Fruit fly (Drosophila melanogaster) whole organism, embryonic: Measurements from ENCODE around the gene Ctl1.
A peak's percentile ranks its signal among the peaks of the same experiment; 100 is the strongest.

ENCODE experiments used
- Ada2b ChIP-seq: fragments of 200-800 bp; sonication (Bioruptor generic); IDR thresholded peaks from 2 replicates; pipeline ENCODE4 v1.3.6; 2022; ENCODE audit warnings: missing biosample characterization, missing genetic modification characterization
- Awh ChIP-seq: fragments of 200-800 bp; sonication (Bioruptor generic); IDR thresholded peaks from 2 replicates; pipeline ENCODE4, ENCODE4 v1.3.6; 2022; ENCODE audit warnings: missing biosample characterization, missing genetic modification characterization
- Bteb2 ChIP-seq: fragments of 200-800 bp; sonication (Bioruptor generic); optimal IDR thresholded peaks from 2 replicates; lab custom pipeline; 2016; ENCODE audit warnings: missing biosample characterization, missing genetic modification characterization
- CG11093 ChIP-seq: fragments of 200-800 bp; sonication (Bioruptor generic); IDR thresholded peaks from 3 replicates; pipeline ENCODE4 v1.3.6; 2022; ENCODE audit warnings: missing biosample characterization, missing genetic modification characterization
- CG12219 ChIP-seq: fragments of 200-800 bp; sonication (Bioruptor generic); optimal IDR thresholded peaks from 3 replicates; lab custom pipeline; 2018; ENCODE audit warnings: missing biosample characterization, mild to moderate bottlenecking, missing genetic modification characterization
- CG1529 ChIP-seq: fragments of 200-800 bp; sonication (Bioruptor generic); optimal IDR thresholded peaks from 3 replicates; lab custom pipeline; 2018; ENCODE audit warnings: missing biosample characterization, missing genetic modification characterization
- CG17359 ChIP-seq: fragments of 200-800 bp; sonication (Bioruptor generic); optimal IDR thresholded peaks from 3 replicates; lab custom pipeline; 2018; ENCODE audit warnings: missing biosample characterization, mild to moderate bottlenecking, missing genetic modification characterization, moderate library complexity
- CG17385 ChIP-seq: fragments of 200-800 bp; sonication (Bioruptor generic); optimal IDR thresholded peaks from 3 replicates; lab custom pipeline; 2018; ENCODE audit warnings: missing biosample characterization, mild to moderate bottlenecking, missing genetic modification characterization
- CG3065 ChIP-seq: fragments of 200-800 bp; sonication (Bioruptor generic); optimal IDR thresholded peaks from 2 replicates; lab custom pipeline; 2016; ENCODE audit warnings: missing biosample characterization, missing genetic modification characterization
- CG31441 ChIP-seq: fragments of 200-800 bp; sonication (Bioruptor generic); IDR thresholded peaks from 2 replicates; pipeline ENCODE4 v1.3.6; 2022; ENCODE audit warnings: missing biosample characterization, missing genetic modification characterization
- CG32772 ChIP-seq: fragments of 200-800 bp; sonication (Bioruptor generic); IDR thresholded peaks from 2 replicates; pipeline ENCODE4 v1.3.6; 2022; ENCODE audit warnings: missing biosample characterization, missing genetic modification characterization
- CG5180 ChIP-seq: fragments of 200-800 bp; sonication (Bioruptor generic); optimal IDR thresholded peaks from 3 replicates; lab custom pipeline; 2017; ENCODE audit warnings: missing biosample characterization, missing genetic modification characterization, mild to moderate bottlenecking, moderate library complexity, missing genetic modification reagents
- CG6683 ChIP-seq: fragments of 200-800 bp; sonication (Bioruptor generic); optimal IDR thresholded peaks from 2 replicates; lab custom pipeline; 2017; ENCODE audit warnings: missing biosample characterization, mild to moderate bottlenecking, missing genetic modification characterization, missing genetic modification reagents
- CG7839 ChIP-seq: fragments of 200-800 bp; sonication (Bioruptor generic); optimal IDR thresholded peaks from 3 replicates; lab custom pipeline; 2018; ENCODE audit warnings: missing biosample characterization, mild to moderate bottlenecking, missing genetic modification characterization, moderate library complexity
- CG7963 ChIP-seq: fragments of 200-800 bp; sonication (Bioruptor generic); IDR thresholded peaks from 3 replicates; pipeline ENCODE4 v1.3.6; 2022; ENCODE audit warnings: missing biosample characterization, missing genetic modification characterization; ENCODE audit not compliant: partially characterized antibody
- CG9215 ChIP-seq: fragments of 200-800 bp; sonication (Bioruptor generic); IDR thresholded peaks from 2 replicates; pipeline ENCODE4 v1.3.6; 2022; ENCODE audit warnings: missing biosample characterization, missing genetic modification characterization
- CkIIα-i1 ChIP-seq: fragments of 200-800 bp; sonication (Bioruptor generic); IDR thresholded peaks from 2 replicates; pipeline ENCODE4 v1.3.6; 2022; ENCODE audit warnings: missing biosample characterization, missing genetic modification characterization
- Dbx ChIP-seq: fragments of 200-800 bp; sonication (Bioruptor generic); IDR thresholded peaks from 3 replicates; pipeline ENCODE4 v1.3.6; 2022; ENCODE audit warnings: missing biosample characterization, missing genetic modification characterization
- Dip3 ChIP-seq: fragments of 200-800 bp; sonication (Bioruptor generic); optimal IDR thresholded peaks from 3 replicates; lab custom pipeline; 2016; ENCODE audit warnings: missing biosample characterization, missing genetic modification characterization
- Dref ChIP-seq: fragments of 200-800 bp; sonication (Bioruptor generic); IDR thresholded peaks from 2 replicates; pipeline ENCODE4 v1.3.6; 2022; ENCODE audit warnings: missing biosample characterization, missing genetic modification characterization
- Fer1 ChIP-seq: fragments of 200-800 bp; sonication (Bioruptor generic); optimal IDR thresholded peaks from 2 replicates; lab custom pipeline; 2017; ENCODE audit warnings: missing biosample characterization, mild to moderate bottlenecking, missing genetic modification characterization
- HHEX ChIP-seq: fragments of 200-800 bp; sonication (Bioruptor generic); optimal IDR thresholded peaks from 3 replicates; lab custom pipeline; 2017; ENCODE audit warnings: missing biosample characterization, mild to moderate bottlenecking, missing genetic modification characterization, missing genetic modification reagents
- Hr39 ChIP-seq: fragments of >200 bp; optimal IDR thresholded peaks from 2 replicates; lab custom pipeline; 2017
- MTF-1 ChIP-seq: fragments of 200-800 bp; sonication (Bioruptor generic); optimal IDR thresholded peaks from 2 replicates; lab custom pipeline; 2018; ENCODE audit warnings: missing biosample characterization, mild to moderate bottlenecking, missing genetic modification characterization, borderline replicate concordance
- Mad ChIP-seq: fragments of 200-800 bp; sonication (Bioruptor generic); optimal IDR thresholded peaks from 2 replicates; lab custom pipeline; 2016; ENCODE audit warnings: missing biosample characterization, missing genetic modification characterization
- Meics ChIP-seq: fragments of 200-800 bp; sonication (Bioruptor generic); optimal IDR thresholded peaks from 2 replicates; lab custom pipeline; 2017; ENCODE audit warnings: missing biosample characterization, mild to moderate bottlenecking, missing genetic modification characterization
- NC2β ChIP-seq: fragments of 200-800 bp; sonication (Bioruptor generic); optimal IDR thresholded peaks from 2 replicates; lab custom pipeline; 2016; ENCODE audit warnings: missing biosample characterization, missing genetic modification characterization
- Optix ChIP-seq: fragments of 200-800 bp; sonication (Bioruptor generic); IDR thresholded peaks from 3 replicates; pipeline ENCODE4 v1.3.6; 2022; ENCODE audit warnings: missing biosample characterization, missing genetic modification characterization
- ac ChIP-seq: fragments of 200-800 bp; sonication (Bioruptor generic); optimal IDR thresholded peaks from 3 replicates; lab custom pipeline; 2017; ENCODE audit warnings: missing biosample characterization, mild to moderate bottlenecking, missing genetic modification characterization
- al ChIP-seq: fragments of 200-800 bp; sonication (Bioruptor generic); IDR thresholded peaks from 2 replicates; pipeline ENCODE4 v1.3.6; 2022; ENCODE audit warnings: missing biosample characterization, missing genetic modification characterization
- amos ChIP-seq: fragments of 200-800 bp; sonication (Bioruptor generic); IDR thresholded peaks from 2 replicates; pipeline ENCODE4 v1.3.6; 2022; ENCODE audit warnings: missing biosample characterization, missing genetic modification characterization; ENCODE audit not compliant: partially characterized antibody
- aop ChIP-seq: fragments of 200-800 bp; sonication (Bioruptor generic); IDR thresholded peaks from 2 replicates; pipeline ENCODE4 v1.3.6; 2022; ENCODE audit warnings: missing biosample characterization, missing genetic modification characterization
- cg ChIP-seq: fragments of 200-800 bp; sonication (Bioruptor generic); optimal IDR thresholded peaks from 3 replicates; lab custom pipeline; 2019; ENCODE audit warnings: missing biosample characterization, mild to moderate bottlenecking, missing genetic modification characterization, moderate library complexity
- eve ChIP-seq, 2 experiments: fragments of >200 bp; optimal IDR thresholded peaks; 2 replicates each; lab custom pipeline; 2017; ENCODE audit warnings: missing biosample characterization in 2 of 2, missing genetic modification characterization in 2 of 2
- exex ChIP-seq: fragments of 200-800 bp; sonication (Bioruptor generic); optimal IDR thresholded peaks from 4 replicates; lab custom pipeline; 2018; ENCODE audit warnings: missing biosample characterization, mild to moderate bottlenecking, missing genetic modification characterization, moderate library complexity
- ftz-f1 ChIP-seq: fragments of 200-800 bp; sonication (Bioruptor generic); optimal IDR thresholded peaks from 2 replicates; lab custom pipeline; 2016; ENCODE audit warnings: missing biosample characterization, missing genetic modification characterization
- grn ChIP-seq: fragments of 200-800 bp; sonication (Bioruptor generic); optimal IDR thresholded peaks from 3 replicates; lab custom pipeline; 2017; ENCODE audit warnings: missing biosample characterization, missing genetic modification characterization
- lola ChIP-seq, 3 experiments: fragments of >200 bp in 2 of 3; fragments of 200-800 bp in 1 of 3; sonication (Bioruptor generic) in 1 of 3; optimal IDR thresholded peaks; 2 replicates each; lab custom pipeline; 2017 to 2019; ENCODE audit warnings: missing biosample characterization in 3 of 3, missing genetic modification characterization in 3 of 3, mild to moderate bottlenecking in 1 of 3, moderate library complexity in 1 of 3
- luna ChIP-seq: fragments of 200-800 bp; sonication (Bioruptor generic); optimal IDR thresholded peaks from 2 replicates; lab custom pipeline; 2016; ENCODE audit warnings: missing biosample characterization, missing genetic modification characterization
- mam ChIP-seq: fragments of 200-800 bp; sonication (Bioruptor generic); optimal IDR thresholded peaks from 3 replicates; lab custom pipeline; 2016; ENCODE audit warnings: missing biosample characterization, missing genetic modification characterization
- nmo ChIP-seq: fragments of 200-800 bp; sonication (Bioruptor generic); optimal IDR thresholded peaks from 2 replicates; lab custom pipeline; 2018; ENCODE audit warnings: missing biosample characterization, mild to moderate bottlenecking, missing genetic modification characterization, moderate library complexity
- otp ChIP-seq: fragments of 200-800 bp; sonication (Bioruptor generic); IDR thresholded peaks from 3 replicates; pipeline ENCODE4, ENCODE4 v1.3.6; 2022; ENCODE audit warnings: missing biosample characterization, missing genetic modification characterization
- pb ChIP-seq: fragments of 200-800 bp; sonication (Bioruptor generic); optimal IDR thresholded peaks from 3 replicates; lab custom pipeline; 2016; ENCODE audit warnings: missing biosample characterization, missing genetic modification characterization
- phol ChIP-seq: fragments of 200-800 bp; sonication (Bioruptor generic); optimal IDR thresholded peaks from 3 replicates; lab custom pipeline; 2018; ENCODE audit warnings: missing biosample characterization, mild to moderate bottlenecking, missing genetic modification characterization, moderate library complexity
- pros ChIP-seq: fragments of 200-800 bp; sonication (Bioruptor generic); optimal IDR thresholded peaks from 3 replicates; lab custom pipeline; 2019; ENCODE audit warnings: missing biosample characterization, mild to moderate bottlenecking, missing genetic modification characterization, moderate library complexity
- schlank ChIP-seq: fragments of 200-800 bp; sonication (Bioruptor generic); optimal IDR thresholded peaks from 2 replicates; lab custom pipeline; 2018; ENCODE audit warnings: missing biosample characterization, mild to moderate bottlenecking, missing genetic modification characterization
- tio ChIP-seq: fragments of 200-800 bp; sonication (Bioruptor generic); optimal IDR thresholded peaks from 2 replicates; lab custom pipeline; 2017; ENCODE audit warnings: missing biosample characterization, missing genetic modification characterization, inconsistent platforms
- tup ChIP-seq: fragments of 200-800 bp; sonication (Bioruptor generic); optimal IDR thresholded peaks from 2 replicates; lab custom pipeline; 2016; ENCODE audit warnings: missing biosample characterization, mild to moderate bottlenecking, missing genetic modification characterization, moderate library complexity
- zf30C ChIP-seq: fragments of 200-800 bp; sonication (Bioruptor generic); optimal IDR thresholded peaks from 3 replicates; lab custom pipeline; 2018; ENCODE audit warnings: missing biosample characterization, mild to moderate bottlenecking, missing genetic modification characterization

Ctl1 gene

dm6 chr3L:4228187-4228836 is 49.5 kb upstream of the Ctl1 start (continued):
- peak; percentile 80; the same call in 1 of the 2 replicates for TF ChIP-seq CkIIα-i1 (GFP tag; lab: Robert Waterston, UW)
- TF ChIP-seq CG11093 (GFP tag; lab: Robert Waterston, UW): peak; percentile 94
- TF ChIP-seq CG6683 (GFP tag; lab: Kevin White, UChicago): peak; percentile 85
- peak; percentile 99 for TF ChIP-seq otp
- TF ChIP-seq ftz-f1 (GFP tag; lab: Kevin White, UChicago): peak; percentile 78
- TF ChIP-seq CG7963 (GFP tag; lab: Robert Waterston, UW): no peak
- peak; percentile 98 for TF ChIP-seq nmo
- no peak for TF ChIP-seq Hr39 (lab: Kevin White, UChicago)
- peak; percentile 89 for TF ChIP-seq CG3065 (GFP tag; lab: Kevin White, UChicago)
- TF ChIP-seq luna (GFP tag; lab: Kevin White, UChicago): no peak
- peak; percentile 97 for TF ChIP-seq CG7839 (tag; lab: Kevin White, UChicago)
- TF ChIP-seq CG9215 (GFP tag; lab: Robert Waterston, UW): peak; percentile 83
- peak; percentile 51 for TF ChIP-seq exex
- peak in 1 of 3 experiments; percentile 97 for TF ChIP-seq lola (GFP tag; optimal IDR thresholded peaks at IDR 0.05; lab: Kevin White, UChicago)
- peak; percentile 98 for TF ChIP-seq CG31441 (GFP tag; lab: Robert Waterston, UW)
- peak; percentile 84 for TF ChIP-seq tio (GFP tag; lab: Kevin White, UChicago)
- peak; percentile 99 for TF ChIP-seq Awh (GFP tag; lab: Robert Waterston, UW)
- peak; percentile 91 for TF ChIP-seq tup (GFP tag; lab: Kevin White, UChicago)
- peak; percentile 94 for TF ChIP-seq Fer1 (GFP tag; lab: Kevin White, UChicago)
- TF ChIP-seq ac (GFP tag; lab: Kevin White, UChicago): peak; percentile 82
- no peak for TF ChIP-seq Dref (GFP tag; lab: Robert Waterston, UW)

- TF ChIP-seq mam (GFP tag; lab: Kevin White, UChicago) (no peak), Meics (GFP tag; lab: Kevin White, UChicago) (no peak), CG17385 (GFP tag; lab: Kevin White, UChicago) (no peak), aop (GFP tag; lab: Robert Waterston, UW) (no peak), CG31441 (GFP tag; lab: Robert Waterston, UW) (no peak), HHEX (GFP tag; lab: Kevin White, UChicago) (no peak), CG12219 (GFP tag; lab: Kevin White, UChicago) (no peak), Bteb2 (GFP tag; lab: Kevin White, UChicago) (no peak), pros (GFP tag; lab: Kevin White, UChicago) (peak; percentile 55), CG17359 (tag; lab: Kevin White, UChicago) (no peak), CG5180 (no peak), amos (no peak), CG1529 (GFP tag; lab: Kevin White, UChicago) (no peak), grn (GFP tag; lab: Kevin White, UChicago) (no peak), Dbx (GFP tag; lab: Robert Waterston, UW) (no peak), CG32772 (no peak), Mad (GFP tag; lab: Kevin White, UChicago) (no peak), MTF-1 (GFP tag; lab: Kevin White, UChicago) (no peak), NC2β (GFP tag; lab: Kevin White, UChicago) (no peak), schlank (tag; lab: Kevin White, UChicago) (no peak), cg (no peak), Dip3 (no peak), Ada2b (GFP tag; lab: Robert Waterston, UW) (no peak), Optix (GFP tag; lab: Robert Waterston, UW) (no peak), pb (no peak), phol (tag; lab: Kevin White, UChicago) (peak; percentile 12), al (GFP tag; lab: Robert Waterston, UW) (no peak), zf30C (peak; percentile 24), eve (GFP tag; optimal IDR thresholded peaks at IDR 0.05; lab: Kevin White, UChicago) (no peak)
Measured at dm6 chr3L:4229365-4229967, 48.3 kb upstream of the Ctl1 start.
